Worm (Caenorhabditis elegans) whole organism, L2 larva: Measurements from ENCODE around the gene C24A3.1.

Experiments used
- alr-1 ChIP-seq: fragments of 150-350 bp; optimal IDR thresholded peaks from 2 replicates; lab custom pipeline; 2014; ENCODE audit warnings: missing biosample characterization, missing genetic modification characterization
- aly-2 ChIP-seq: fragments of 150-350 bp; optimal IDR thresholded peaks from 2 replicates; lab custom pipeline; 2014; ENCODE audit warnings: missing biosample characterization, missing genetic modification characterization
- ama-1 ChIP-seq: fragments of 150-350 bp; optimal IDR thresholded peaks from 2 replicates; lab custom pipeline; 2018; ENCODE audit warnings: inconsistent platforms
- blmp-1 ChIP-seq: sonication (generic microtip); optimal IDR thresholded peaks from 2 replicates; lab custom pipeline; 2017; ENCODE audit warnings: missing genetic modification characterization, mild to moderate bottlenecking, missing compliant biosample characterization, antibody characterized with exemption, moderate library complexity; ENCODE audit not compliant: insufficient read depth
- lsy-2 ChIP-seq, 2 experiments: fragments of 150-350 bp in 1 of 2; sonication (generic microtip) in 1 of 2; optimal IDR thresholded peaks; 2 replicates each; lab custom pipeline; 2014 to 2017; ENCODE audit warnings: missing biosample characterization in 2 of 2, missing genetic modification characterization in 2 of 2
- mab-5 ChIP-seq: fragments of 150-350 bp; optimal IDR thresholded peaks from 2 replicates; lab custom pipeline; 2014; ENCODE audit warnings: missing biosample characterization, missing genetic modification characterization
- mdl-1 ChIP-seq, 2 experiments: fragments of 150-350 bp in 1 of 2; sonication (generic microtip) in 1 of 2; optimal IDR thresholded peaks; 2 replicates each; lab custom pipeline; 2017; ENCODE audit warnings: missing biosample characterization in 2 of 2, missing genetic modification characterization in 2 of 2
- nhr-237 ChIP-seq: fragments of 150-350 bp; optimal IDR thresholded peaks from 2 replicates; lab custom pipeline; 2014; ENCODE audit warnings: missing biosample characterization, missing genetic modification characterization
- nhr-77 ChIP-seq: fragments of 150-350 bp; optimal IDR thresholded peaks from 2 replicates; lab custom pipeline; 2014; ENCODE audit warnings: missing biosample characterization, missing genetic modification characterization
- skn-1 ChIP-seq: sonication (generic microtip); optimal IDR thresholded peaks from 2 replicates; lab custom pipeline; 2017; ENCODE audit warnings: missing biosample characterization, missing genetic modification characterization
- snpc-4 ChIP-seq: fragments of 150-350 bp; optimal IDR thresholded peaks from 2 replicates; lab custom pipeline; 2014; ENCODE audit warnings: missing biosample characterization, missing genetic modification characterization

- TF ChIP-seq snpc-4 (tag; lab: Kevin White, UChicago): peak; percentile 19
- no peak for TF ChIP-seq mdl-1 (tag; optimal IDR thresholded peaks at IDR 0.05; lab: Kevin White, UChicago)
- TF ChIP-seq alr-1: no peak
- peak in 1 of 2 experiments; percentile 41 for TF ChIP-seq lsy-2 (tag; optimal IDR thresholded peaks at IDR 0.05; lab: Kevin White, UChicago)
- no peak for TF ChIP-seq skn-1
- no peak for TF ChIP-seq blmp-1 (tag; lab: Kevin White, UChicago)
- TF ChIP-seq aly-2 (tag; lab: Kevin White, UChicago): no peak
- no peak for TF ChIP-seq nhr-77 (tag; lab: Kevin White, UChicago)
- no peak for TF ChIP-seq mab-5 (tag; lab: Kevin White, UChicago)
- TF ChIP-seq nhr-237 (tag; lab: Kevin White, UChicago): no peak
- no peak for TF ChIP-seq ama-1
These were observed 3.3 kb upstream of the C24A3.1 start for ce11 chrX:8995527-8995946.
